Fruit fly (Drosophila melanogaster): ENCODE data around the gene mri.
A peak's percentile ranks its signal among the peaks of the same experiment; 100 is the strongest.

Gene mri

dm6 chr3L:223019-223902, 23.3 kb downstream of the mri start, which contains the start of the genes pyx and CG33229 (continued):
- TF ChIP-seq CG13287 (GFP tag; IDR thresholded peaks at IDR 0.05; ENCODE audit: partially characterized antibody): peak; percentile 28; the same call in 1 of the 2 replicates
- no peak; the same call in 1 of the 2 replicates for TF ChIP-seq Taf1 (GFP tag; IDR thresholded peaks at IDR 0.05)
- peak; percentile 73 for TF ChIP-seq CG5180 (GFP tag; optimal IDR thresholded peaks at IDR 0.05)
- TF ChIP-seq CG42726 (GFP tag; IDR thresholded peaks at IDR 0.05; ENCODE audit: partially characterized antibody): no peak
- peak; percentile 92 for TF ChIP-seq Dek (tag; optimal IDR thresholded peaks at IDR 0.05)
- TF ChIP-seq luna (GFP tag; optimal IDR thresholded peaks at IDR 0.05): peak; percentile 38
- TF ChIP-seq p53 (GFP tag; optimal IDR thresholded peaks at IDR 0.05): no peak
- TF ChIP-seq D19A (tag; optimal IDR thresholded peaks at IDR 0.05): peak; percentile 76
- peak; percentile 87 for TF ChIP-seq CG13424 (tag; optimal IDR thresholded peaks at IDR 0.05)
- TF ChIP-seq psq (GFP tag; optimal IDR thresholded peaks at IDR 0.05): peak; percentile 50
- TF ChIP-seq ERR (GFP tag; optimal IDR thresholded peaks at IDR 0.05): no peak
- TF ChIP-seq eyg (GFP tag; optimal IDR thresholded peaks at IDR 0.05): peak; percentile 48
- peak; percentile 81 for TF ChIP-seq CG4820 (GFP tag; optimal IDR thresholded peaks at IDR 0.05)
- TF ChIP-seq gt (GFP tag; IDR thresholded peaks at IDR 0.05): no peak; the same call in 1 of the 2 replicates
- peak; percentile 71 for TF ChIP-seq ase (GFP tag; IDR thresholded peaks at IDR 0.05)
- TF ChIP-seq CG10274 (GFP tag; optimal IDR thresholded peaks at IDR 0.05): peak; percentile 75
- TF ChIP-seq CG12942 (GFP tag; optimal IDR thresholded peaks at IDR 0.05): peak; percentile 85
- peak; percentile 41 for TF ChIP-seq CG5245 (GFP tag; optimal IDR thresholded peaks at IDR 0.05)
- peak; percentile 78 for TF ChIP-seq Atf-2 (GFP tag; optimal IDR thresholded peaks at IDR 0.05)
- peak; percentile 29 for TF ChIP-seq kni (GFP tag; optimal IDR thresholded peaks at IDR 0.05)
- TF ChIP-seq pb (GFP tag; optimal IDR thresholded peaks at IDR 0.05): peak; percentile 44
- peak; percentile 75 for TF ChIP-seq gro (GFP tag; optimal IDR thresholded peaks at IDR 0.05)
- peak; percentile 77 for TF ChIP-seq CG14710 (tag; optimal IDR thresholded peaks at IDR 0.05)
- no peak for TF ChIP-seq HLHmδ (GFP tag; optimal IDR thresholded peaks at IDR 0.05)
- TF ChIP-seq hth (optimal IDR thresholded peaks at IDR 0.05): no peak
- TF ChIP-seq Bgb (GFP tag; IDR thresholded peaks at IDR 0.05; ENCODE audit: partially characterized antibody): no peak
- peak; percentile 87 for TF ChIP-seq CG9215 (GFP tag; IDR thresholded peaks at IDR 0.05)
- TF ChIP-seq CG17359 (tag; optimal IDR thresholded peaks at IDR 0.05): peak; percentile 78
- TF ChIP-seq Mad (GFP tag; optimal IDR thresholded peaks at IDR 0.05): peak; percentile 89
- TF ChIP-seq MBD-R2 (GFP tag; IDR thresholded peaks at IDR 0.05): peak; percentile 51; the same call in 1 of the 2 replicates
- TF ChIP-seq gce (GFP tag; IDR thresholded peaks at IDR 0.05): peak; percentile 60; the same call in 2 of the 3 replicates
- TF ChIP-seq E2f1 (GFP tag; IDR thresholded peaks at IDR 0.05): peak; percentile 75
- TF ChIP-seq CG4282 (GFP tag; optimal IDR thresholded peaks at IDR 0.05): no peak
- TF ChIP-seq Dbx (GFP tag; IDR thresholded peaks at IDR 0.05): peak; percentile 86
- TF ChIP-seq fu2 (GFP tag; optimal IDR thresholded peaks at IDR 0.05): peak; percentile 89
- TF ChIP-seq Sry-δ (GFP tag; optimal IDR thresholded peaks at IDR 0.05): peak; percentile 49
- TF ChIP-seq ATbp (GFP tag; optimal IDR thresholded peaks at IDR 0.05): peak; percentile 57
- peak; percentile 61 for TF ChIP-seq CG12219 (GFP tag; optimal IDR thresholded peaks at IDR 0.05)
- TF ChIP-seq HmgZ (tag; optimal IDR thresholded peaks at IDR 0.05): peak; percentile 56
- TF ChIP-seq CG31441 (GFP tag; IDR thresholded peaks at IDR 0.05): peak; percentile 80; the same call in 1 of the 2 replicates
- 0 out of 2 replicates have a peak, but pooled peaks have one; percentile 21 for TF ChIP-seq bowl (GFP tag; IDR thresholded peaks at IDR 0.05)
- TF ChIP-seq knrl (GFP tag; IDR thresholded peaks at IDR 0.05; ENCODE audit: partially characterized antibody): no peak
- peak; percentile 74 for TF ChIP-seq unpg (GFP tag; optimal IDR thresholded peaks at IDR 0.05)
- TF ChIP-seq CG2116 (GFP tag; optimal IDR thresholded peaks at IDR 0.05): peak; percentile 61
- TF ChIP-seq Ets97D (GFP tag; optimal IDR thresholded peaks at IDR 0.05): peak; percentile 70
- TF ChIP-seq sens (GFP tag): peak; percentile 96
- peak; percentile 78 for TF ChIP-seq CG15696 (tag; optimal IDR thresholded peaks at IDR 0.05)
- TF ChIP-seq CG11695 (GFP tag; IDR thresholded peaks at IDR 0.05): peak; percentile 69; the same call in 1 of the 3 replicates
- TF ChIP-seq esg (GFP tag; conservative IDR thresholded peaks at IDR 0.05): peak; percentile 77; the same call in 1 of the 2 replicates

Measured in whole organism, embryonic.